Worm (Caenorhabditis elegans) whole organism, L3 larva: ENCODE measurements around the gene C02F12.8.

Experiments used
- R02D3.7 ChIP-seq: fragments of 150-350 bp; optimal IDR thresholded peaks from 2 replicates; lab custom pipeline; 2014; ENCODE audit warnings: missing biosample characterization, missing genetic modification characterization
- ZK546.5 ChIP-seq: sonication (generic microtip); optimal IDR thresholded peaks from 2 replicates; lab custom pipeline; 2017; ENCODE audit warnings: missing biosample characterization, missing genetic modification characterization
- ama-1 ChIP-seq: fragments of 150-350 bp; optimal IDR thresholded peaks from 2 replicates; lab custom pipeline; 2018
- ceh-16 ChIP-seq: sonication (generic microtip); optimal IDR thresholded peaks from 2 replicates; lab custom pipeline; 2017; ENCODE audit warnings: missing biosample characterization, missing genetic modification characterization
- ceh-28 ChIP-seq: fragments of 150-350 bp; optimal IDR thresholded peaks from 2 replicates; lab custom pipeline; 2014; ENCODE audit warnings: missing biosample characterization, missing genetic modification reagents, missing genetic modification characterization
- ceh-82 ChIP-seq: fragments of 150-350 bp; optimal IDR thresholded peaks from 2 replicates; lab custom pipeline; 2014; ENCODE audit warnings: missing biosample characterization, missing genetic modification characterization
- ceh-9 ChIP-seq: sonication (generic microtip); optimal IDR thresholded peaks from 2 replicates; lab custom pipeline; 2018; ENCODE audit warnings: missing biosample characterization, missing genetic modification characterization
- egl-27 ChIP-seq: sonication (generic microtip); optimal IDR thresholded peaks from 4 replicates; lab custom pipeline; 2017; ENCODE audit warnings: missing biosample characterization, missing genetic modification reagents, missing genetic modification characterization
- egl-5 ChIP-seq: fragments of 150-350 bp; optimal IDR thresholded peaks from 2 replicates; lab custom pipeline; 2017; ENCODE audit warnings: missing biosample characterization, missing genetic modification reagents, missing genetic modification characterization, inconsistent platforms
- elt-1 ChIP-seq: fragments of 150-350 bp; optimal IDR thresholded peaks from 2 replicates; lab custom pipeline; 2014; ENCODE audit warnings: missing biosample characterization, missing genetic modification characterization
- eor-1 ChIP-seq, 2 experiments: fragments of 150-350 bp; optimal IDR thresholded peaks; 2 replicates each; lab custom pipeline; 2014 to 2018; ENCODE audit warnings: missing biosample characterization in 2 of 2, missing genetic modification characterization in 2 of 2
- fkh-10 ChIP-seq: sonication (generic microtip); optimal IDR thresholded peaks from 2 replicates; lab custom pipeline; 2017; ENCODE audit warnings: missing biosample characterization, missing genetic modification reagents, missing genetic modification characterization
- fkh-2 ChIP-seq: fragments of 150-350 bp; optimal IDR thresholded peaks from 2 replicates; lab custom pipeline; 2014; ENCODE audit warnings: missing biosample characterization, missing genetic modification reagents, missing genetic modification characterization
- fos-1 ChIP-seq: fragments of 150-350 bp; optimal IDR thresholded peaks from 2 replicates; lab custom pipeline; 2014; ENCODE audit warnings: missing biosample characterization, missing genetic modification characterization
- hmg-11 ChIP-seq: sonication (generic microtip); optimal IDR thresholded peaks from 2 replicates; lab custom pipeline; 2016; ENCODE audit warnings: missing genetic modification characterization, missing compliant biosample characterization
- lin-39 ChIP-seq: fragments of 150-350 bp; optimal IDR thresholded peaks from 2 replicates; lab custom pipeline; 2018; ENCODE audit warnings: missing biosample characterization, missing genetic modification reagents, missing genetic modification characterization
- lsy-12 ChIP-seq: sonication (generic microtip); optimal IDR thresholded peaks from 2 replicates; lab custom pipeline; 2016; ENCODE audit warnings: mild to moderate bottlenecking, missing genetic modification characterization, missing compliant biosample characterization
- mml-1 ChIP-seq: fragments of 150-350 bp; sonication (generic microtip); optimal IDR thresholded peaks from 3 replicates; lab custom pipeline; 2014; ENCODE audit warnings: missing biosample characterization, missing genetic modification characterization
- nfya-1 ChIP-seq: sonication (generic microtip); optimal IDR thresholded peaks from 2 replicates; lab custom pipeline; 2017; ENCODE audit warnings: missing genetic modification characterization, mild to moderate bottlenecking, missing compliant biosample characterization, antibody characterized with exemption, moderate library complexity; ENCODE audit not compliant: insufficient read depth
- nhr-11 ChIP-seq: fragments of 150-350 bp; optimal IDR thresholded peaks from 2 replicates; lab custom pipeline; 2014; ENCODE audit warnings: missing biosample characterization, missing genetic modification characterization
- nhr-12 ChIP-seq: fragments of 150-350 bp; optimal IDR thresholded peaks from 2 replicates; lab custom pipeline; 2014; ENCODE audit warnings: missing biosample characterization, missing genetic modification characterization
- nhr-23 ChIP-seq: fragments of 150-350 bp; optimal IDR thresholded peaks from 2 replicates; lab custom pipeline; 2014; ENCODE audit warnings: missing biosample characterization, missing genetic modification reagents, missing genetic modification characterization
- nhr-237 ChIP-seq: fragments of 150-350 bp; optimal IDR thresholded peaks from 2 replicates; lab custom pipeline; 2014; ENCODE audit warnings: missing biosample characterization, missing genetic modification characterization
- nhr-25 ChIP-seq: sonication (generic microtip); optimal IDR thresholded peaks from 2 replicates; lab custom pipeline; 2017; ENCODE audit warnings: missing biosample characterization, missing genetic modification characterization
- nhr-28 ChIP-seq: fragments of 150-350 bp; optimal IDR thresholded peaks from 2 replicates; lab custom pipeline; 2014; ENCODE audit warnings: missing biosample characterization, missing genetic modification characterization
- nhr-43 ChIP-seq: sonication (generic microtip); optimal IDR thresholded peaks from 2 replicates; lab custom pipeline; 2016; ENCODE audit warnings: mild to moderate bottlenecking, missing genetic modification characterization, missing compliant biosample characterization; ENCODE audit not compliant: poor library complexity, severe bottlenecking
- nhr-67 ChIP-seq: fragments of 150-350 bp; optimal IDR thresholded peaks from 2 replicates; lab custom pipeline; 2014; ENCODE audit warnings: missing biosample characterization, missing genetic modification characterization
- nhr-76 ChIP-seq: fragments of 150-350 bp; sonication (generic microtip); optimal IDR thresholded peaks from 5 replicates; lab custom pipeline; 2014; ENCODE audit warnings: missing biosample characterization, missing genetic modification characterization
- pha-4 ChIP-seq: fragments of 150-350 bp; optimal IDR thresholded peaks from 2 replicates; lab custom pipeline; 2014; ENCODE audit warnings: missing biosample characterization, missing genetic modification reagents, missing genetic modification characterization
- pqm-1 ChIP-seq: fragments of 150-350 bp; optimal IDR thresholded peaks from 2 replicates; lab custom pipeline; 2017; ENCODE audit warnings: missing biosample characterization, missing genetic modification characterization, inconsistent platforms
- sea-2 ChIP-seq: fragments of 150-350 bp; sonication (generic microtip); optimal IDR thresholded peaks from 4 replicates; lab custom pipeline; 2014; ENCODE audit warnings: missing biosample characterization, missing genetic modification reagents, missing genetic modification characterization
- skn-1 ChIP-seq: fragments of 150-350 bp; optimal IDR thresholded peaks from 2 replicates; lab custom pipeline; 2014; ENCODE audit warnings: missing biosample characterization, missing genetic modification characterization
- tbx-2 ChIP-seq: sonication (generic microtip); optimal IDR thresholded peaks from 2 replicates; lab custom pipeline; 2016; ENCODE audit warnings: mild to moderate bottlenecking, missing genetic modification characterization, missing compliant biosample characterization
- unc-39 ChIP-seq: sonication (generic microtip); optimal IDR thresholded peaks from 4 replicates; lab custom pipeline; 2017; ENCODE audit warnings: missing biosample characterization, missing genetic modification characterization
- zag-1 ChIP-seq: fragments of 150-350 bp; optimal IDR thresholded peaks from 2 replicates; lab custom pipeline; 2014; ENCODE audit warnings: missing biosample characterization, missing genetic modification characterization
- ztf-11 ChIP-seq: fragments of 150-350 bp; optimal IDR thresholded peaks from 2 replicates; lab custom pipeline; 2014; ENCODE audit warnings: missing biosample characterization, missing genetic modification characterization

Gene C02F12.8

ce11 chrX:3694172-3694571 is 1.1 kb upstream of the C02F12.8 start:
- TF ChIP-seq egl-27 (tag; lab: Kevin White, UChicago), result peak; percentile 16
- TF ChIP-seq nfya-1, result peak; percentile 76
- TF ChIP-seq tbx-2 (tag; lab: Kevin White, UChicago), result no peak
- TF ChIP-seq lin-39 (tag; lab: Kevin White, UChicago), result peak; percentile 85
- peak; percentile 75 for TF ChIP-seq egl-5 (tag; lab: Kevin White, UChicago)
- TF ChIP-seq lsy-12 (tag; lab: Kevin White, UChicago), result peak; percentile 40
- peak; percentile 74 for TF ChIP-seq hmg-11 (tag; lab: Kevin White, UChicago)
- no peak for TF ChIP-seq ama-1 (lab: Kevin White, UChicago)

- TF ChIP-seq ZK546.5, result no peak
- no peak for TF ChIP-seq nfya-1
- no peak for TF ChIP-seq ztf-11
- TF ChIP-seq skn-1 (tag; lab: Kevin White, UChicago), result no peak
- no peak for TF ChIP-seq tbx-2 (tag; lab: Kevin White, UChicago)
- TF ChIP-seq nhr-28, result no peak
- no peak for TF ChIP-seq nhr-23 (tag; lab: Kevin White, UChicago)
- TF ChIP-seq zag-1 (tag; lab: Kevin White, UChicago), result no peak
- no peak for TF ChIP-seq ceh-9 (tag; lab: Kevin White, UChicago)
- no peak for TF ChIP-seq lin-39 (tag; lab: Kevin White, UChicago)
- TF ChIP-seq unc-39 (tag; lab: Kevin White, UChicago), result no peak
- TF ChIP-seq fkh-2 (tag; lab: Kevin White, UChicago), result no peak
- TF ChIP-seq egl-27 (tag; lab: Kevin White, UChicago), result no peak
- no peak for TF ChIP-seq hmg-11 (tag; lab: Kevin White, UChicago)
- TF ChIP-seq nhr-12, result no peak
- TF ChIP-seq nhr-43, result no peak
- no peak for TF ChIP-seq nhr-67 (tag; lab: Kevin White, UChicago)
- no peak for TF ChIP-seq R02D3.7 (tag; lab: Kevin White, UChicago)
Observed at ce11 chrX:3689802-3690201, 3.2 kb downstream of the C02F12.8 start.

ce11 chrX:3689155-3689719 is 3.8 kb downstream of the C02F12.8 start, which contains the start of gene tag-278:
tag-278 (minus strand) TSS chrX:3689205.
- TF ChIP-seq egl-5 (tag; lab: Kevin White, UChicago), result peak; percentile 9
- TF ChIP-seq nhr-23 (tag; lab: Kevin White, UChicago), result no peak
- no peak for TF ChIP-seq ceh-28 (tag; lab: Kevin White, UChicago)
- TF ChIP-seq eor-1 (tag; optimal IDR thresholded peaks at IDR 0.05; lab: Kevin White, UChicago), result no peak
- TF ChIP-seq ceh-82, result no peak
- TF ChIP-seq nfya-1, result peak; percentile 19
- no peak for TF ChIP-seq zag-1 (tag; lab: Kevin White, UChicago)
- TF ChIP-seq ceh-9 (tag; lab: Kevin White, UChicago), result no peak

- TF ChIP-seq nhr-25, result no peak
- TF ChIP-seq ceh-9 (tag; lab: Kevin White, UChicago), result no peak
- TF ChIP-seq mml-1 (tag; lab: Kevin White, UChicago), result no peak
- no peak for TF ChIP-seq fos-1 (tag; lab: Kevin White, UChicago)
- TF ChIP-seq pha-4, result no peak
- TF ChIP-seq pqm-1, result no peak
Observed at ce11 chrX:3686420-3686819, 6.6 kb downstream of the C02F12.8 start.

- TF ChIP-seq zag-1 (tag; lab: Kevin White, UChicago) (no peak), ceh-16 (no peak), nhr-67 (tag; lab: Kevin White, UChicago) (no peak), nfya-1 (no peak), nhr-237 (tag; lab: Kevin White, UChicago) (no peak), sea-2 (GFP tag; lab: Kevin White, UChicago) (no peak), fkh-10 (GFP tag; lab: Kevin White, UChicago) (no peak), nhr-76 (tag; lab: Kevin White, UChicago) (no peak), nhr-11 (tag; lab: Kevin White, UChicago) (no peak), ceh-9 (tag; lab: Kevin White, UChicago) (no peak), nhr-23 (tag; lab: Kevin White, UChicago) (no peak), egl-27 (tag; lab: Kevin White, UChicago) (no peak), nhr-12 (no peak), unc-39 (tag; lab: Kevin White, UChicago) (no peak), ama-1 (lab: Kevin White, UChicago) (no peak), R02D3.7 (tag; lab: Kevin White, UChicago) (no peak), elt-1 (tag; lab: Kevin White, UChicago) (no peak), eor-1 (tag; optimal IDR thresholded peaks at IDR 0.05; lab: Kevin White, UChicago) (no peak)
- TF ChIP-seq, all 47 proteins: peak for 0
Observed at ce11 chrX:3683060-3683459, 10.0 kb downstream of the C02F12.8 start.
